Fruit fly (Drosophila melanogaster) whole organism, wandering third instar larva: ENCODE results near the gene CG7829.

Experiments
- Hr78 ChIP-seq: fragments of >200 bp; optimal IDR thresholded peaks from 2 replicates; lab custom pipeline; 2017; ENCODE audit warnings: missing biosample characterization, missing genetic modification characterization
- OdsH ChIP-seq: fragments of 200-800 bp; sonication (Bioruptor generic); optimal IDR thresholded peaks from 2 replicates; lab custom pipeline; 2016; ENCODE audit warnings: missing biosample characterization, mild to moderate bottlenecking, missing genetic modification characterization
- Rel ChIP-seq, 2 experiments: fragments of 200-800 bp; sonication (Bioruptor generic) in 1 of 2; optimal IDR thresholded peaks; 2 replicates in 1 of 2; 3 replicates in 1 of 2; lab custom pipeline; 2016 to 2019; ENCODE audit warnings: mild to moderate bottlenecking in 2 of 2, missing biosample characterization in 2 of 2, missing genetic modification characterization in 2 of 2, moderate library complexity in 1 of 2
- Sp1 ChIP-seq: fragments of 200-800 bp; sonication (Bioruptor generic); optimal IDR thresholded peaks from 3 replicates; lab custom pipeline; 2019; ENCODE audit warnings: missing biosample characterization, mild to moderate bottlenecking, missing genetic modification characterization, moderate library complexity
- h ChIP-seq: fragments of 200-800 bp; sonication (Bioruptor generic); optimal IDR thresholded peaks from 3 replicates; lab custom pipeline; 2016; ENCODE audit warnings: missing biosample characterization, mild to moderate bottlenecking, missing genetic modification characterization
- psq ChIP-seq: fragments of 200-800 bp; sonication (Bioruptor generic); optimal IDR thresholded peaks from 3 replicates; lab custom pipeline; 2017; ENCODE audit warnings: missing biosample characterization, mild to moderate bottlenecking, missing genetic modification characterization, moderate library complexity
- sage ChIP-seq: fragments of 200-800 bp; sonication (Bioruptor generic); optimal IDR thresholded peaks from 2 replicates; lab custom pipeline; 2016; ENCODE audit warnings: missing biosample characterization, mild to moderate bottlenecking, missing genetic modification characterization
- sv ChIP-seq: fragments of 200-800 bp; sonication (Bioruptor generic); optimal IDR thresholded peaks from 3 replicates; lab custom pipeline; 2016; ENCODE audit warnings: missing biosample characterization, missing genetic modification characterization
- usp ChIP-seq: fragments of >200 bp; optimal IDR thresholded peaks from 2 replicates; lab custom pipeline; 2017; ENCODE audit warnings: missing biosample characterization, missing genetic modification characterization

dm6 chr3R:29830925-29831324, 13.4 kb upstream of the CG7829 start:
- TF ChIP-seq h (GFP tag; lab: Kevin White, UChicago) (no peak), usp (no peak), psq (GFP tag; lab: Kevin White, UChicago) (no peak), Rel (GFP tag; optimal IDR thresholded peaks at IDR 0.05; lab: Kevin White, UChicago) (no peak), Rel (tag; optimal IDR thresholded peaks at IDR 0.05; lab: Kevin White, UChicago) (no peak), sage (GFP tag; lab: Kevin White, UChicago) (no peak), sv (GFP tag; lab: Kevin White, UChicago) (no peak), Hr78 (no peak), Sp1 (GFP tag; lab: Kevin White, UChicago) (no peak), OdsH (no peak)
